Fruit fly (Drosophila melanogaster) whole organism, wandering third instar larva: ENCODE measurements around the gene Gr61a.

Experiments used
- Abd-B ChIP-seq: fragments of >200 bp; optimal IDR thresholded peaks from 2 replicates; lab custom pipeline; 2017; ENCODE audit warnings: missing biosample characterization, missing genetic modification characterization
- CG9705 ChIP-seq: fragments of 200-800 bp; sonication (Bioruptor generic); optimal IDR thresholded peaks from 2 replicates; lab custom pipeline; 2018; ENCODE audit warnings: missing biosample characterization, mild to moderate bottlenecking, missing genetic modification characterization
- CrebA ChIP-seq: fragments of 200-800 bp; sonication (Bioruptor generic); optimal IDR thresholded peaks from 2 replicates; lab custom pipeline; 2016; ENCODE audit warnings: missing biosample characterization, mild to moderate bottlenecking, missing genetic modification characterization, borderline replicate concordance
- Dfd ChIP-seq: fragments of >200 bp; optimal IDR thresholded peaks from 2 replicates; lab custom pipeline; 2017; ENCODE audit warnings: missing biosample characterization, missing genetic modification characterization
- Dif ChIP-seq: fragments of 200-275, 200-300 bp; sonication (Bioruptor generic); optimal IDR thresholded peaks from 2 replicates; lab custom pipeline; 2018; ENCODE audit warnings: missing biosample characterization, missing genetic modification characterization; ENCODE audit not compliant: partially characterized antibody
- GATAd ChIP-seq: sonication (Bioruptor generic); optimal IDR thresholded peaks from 2 replicates; lab custom pipeline; 2016; ENCODE audit warnings: missing biosample characterization, missing genetic modification characterization
- HLH106 ChIP-seq: fragments of 200-800 bp; optimal IDR thresholded peaks from 3 replicates; lab custom pipeline; 2019; ENCODE audit warnings: missing biosample characterization, mild to moderate bottlenecking, missing genetic modification characterization, moderate library complexity
- Hnf4 ChIP-seq: fragments of 200-800 bp; sonication (Bioruptor generic); optimal IDR thresholded peaks from 2 replicates; lab custom pipeline; 2016; ENCODE audit warnings: missing biosample characterization, mild to moderate bottlenecking, missing genetic modification characterization
- Hr78 ChIP-seq: fragments of >200 bp; optimal IDR thresholded peaks from 2 replicates; lab custom pipeline; 2017; ENCODE audit warnings: missing biosample characterization, missing genetic modification characterization
- Hr83 ChIP-seq: fragments of 200-300 bp; sonication (Bioruptor generic); optimal IDR thresholded peaks from 2 replicates; lab custom pipeline; 2016; ENCODE audit warnings: missing biosample characterization, mild to moderate bottlenecking, missing genetic modification characterization, moderate library complexity; ENCODE audit not compliant: poor library complexity, severe bottlenecking
- Jra ChIP-seq: sonication (Bioruptor generic); optimal IDR thresholded peaks from 2 replicates; lab custom pipeline; 2016; ENCODE audit warnings: missing biosample characterization, missing genetic modification characterization
- Mio ChIP-seq: sonication (Bioruptor generic); optimal IDR thresholded peaks from 2 replicates; lab custom pipeline; 2016; ENCODE audit warnings: missing biosample characterization, missing genetic modification characterization
- Myc ChIP-seq: fragments of >200 bp; optimal IDR thresholded peaks from 2 replicates; lab custom pipeline; 2017
- OdsH ChIP-seq: fragments of 200-800 bp; sonication (Bioruptor generic); optimal IDR thresholded peaks from 2 replicates; lab custom pipeline; 2016; ENCODE audit warnings: missing biosample characterization, mild to moderate bottlenecking, missing genetic modification characterization
- Rel ChIP-seq, 2 experiments: fragments of 200-800 bp; sonication (Bioruptor generic) in 1 of 2; optimal IDR thresholded peaks; 2 replicates in 1 of 2; 3 replicates in 1 of 2; lab custom pipeline; 2016 to 2019; ENCODE audit warnings: mild to moderate bottlenecking in 2 of 2, missing biosample characterization in 2 of 2, missing genetic modification characterization in 2 of 2, moderate library complexity in 1 of 2
- Sp1 ChIP-seq: fragments of 200-800 bp; sonication (Bioruptor generic); optimal IDR thresholded peaks from 3 replicates; lab custom pipeline; 2019; ENCODE audit warnings: missing biosample characterization, mild to moderate bottlenecking, missing genetic modification characterization, moderate library complexity
- Vsx2 ChIP-seq: fragments of 200-300, 225-300 bp; sonication (Bioruptor generic); optimal IDR thresholded peaks from 2 replicates; lab custom pipeline; 2018; ENCODE audit warnings: missing biosample characterization, missing genetic modification characterization; ENCODE audit not compliant: partially characterized antibody
- br ChIP-seq: fragments of 200-800 bp; sonication (Bioruptor generic); optimal IDR thresholded peaks from 2 replicates; lab custom pipeline; 2016; ENCODE audit warnings: missing biosample characterization, missing genetic modification characterization
- brk ChIP-seq: fragments of 200-800 bp; sonication (Bioruptor generic); optimal IDR thresholded peaks from 2 replicates; lab custom pipeline; 2016; ENCODE audit warnings: missing biosample characterization, mild to moderate bottlenecking, missing genetic modification characterization
- dl ChIP-seq, 2 experiments: fragments of 175-275, 200-275 bp in 1 of 2; fragments of 200-275 bp in 1 of 2; sonication (Bioruptor generic); optimal IDR thresholded peaks; lab custom pipeline; 2018; ENCODE audit warnings: mild to moderate bottlenecking in 2 of 2, missing biosample characterization in 2 of 2, missing genetic modification characterization in 2 of 2, moderate library complexity in 2 of 2; ENCODE audit not compliant: partially characterized antibody in 2 of 2, insufficient read depth in 1 of 2
- dmrt93B ChIP-seq: fragments of 200-800 bp; sonication (Bioruptor generic); optimal IDR thresholded peaks from 2 replicates; lab custom pipeline; 2018; ENCODE audit warnings: missing biosample characterization, mild to moderate bottlenecking, missing genetic modification characterization
- foxo ChIP-seq, 2 experiments: fragments of 200-800 bp; sonication (Bioruptor generic); optimal IDR thresholded peaks; 2 replicates in 1 of 2; 3 replicates in 1 of 2; lab custom pipeline; 2016 to 2017; ENCODE audit warnings: missing biosample characterization in 2 of 2, missing genetic modification characterization in 2 of 2
- fru ChIP-seq: fragments of 200-800 bp; sonication (Bioruptor generic); optimal IDR thresholded peaks from 3 replicates; lab custom pipeline; 2016; ENCODE audit warnings: missing biosample characterization, mild to moderate bottlenecking, missing genetic modification characterization
- jim ChIP-seq: fragments of 175-275, 200-325 bp; sonication (Bioruptor generic); optimal IDR thresholded peaks from 2 replicates; lab custom pipeline; 2016; ENCODE audit warnings: missing biosample characterization, mild to moderate bottlenecking, missing genetic modification characterization
- lola ChIP-seq: fragments of >200 bp; optimal IDR thresholded peaks from 2 replicates; lab custom pipeline; 2017; ENCODE audit warnings: missing biosample characterization, missing genetic modification characterization
- pan ChIP-seq: fragments of >200 bp; optimal IDR thresholded peaks from 2 replicates; lab custom pipeline; 2017
- rgr ChIP-seq: fragments of 200-800 bp; sonication (Bioruptor generic); optimal IDR thresholded peaks from 3 replicates; lab custom pipeline; 2016; ENCODE audit warnings: missing biosample characterization, mild to moderate bottlenecking, missing genetic modification characterization
- sage ChIP-seq: fragments of 200-800 bp; sonication (Bioruptor generic); optimal IDR thresholded peaks from 2 replicates; lab custom pipeline; 2016; ENCODE audit warnings: missing biosample characterization, mild to moderate bottlenecking, missing genetic modification characterization
- sv ChIP-seq: fragments of 200-800 bp; sonication (Bioruptor generic); optimal IDR thresholded peaks from 3 replicates; lab custom pipeline; 2016; ENCODE audit warnings: missing biosample characterization, missing genetic modification characterization
- tai ChIP-seq: sonication (Bioruptor generic); optimal IDR thresholded peaks from 2 replicates; lab custom pipeline; 2016; ENCODE audit warnings: missing biosample characterization, missing genetic modification characterization
- usp ChIP-seq: fragments of >200 bp; optimal IDR thresholded peaks from 2 replicates; lab custom pipeline; 2017; ENCODE audit warnings: missing biosample characterization, missing genetic modification characterization
- woc ChIP-seq: sonication (Bioruptor generic); optimal IDR thresholded peaks from 2 replicates; lab custom pipeline; 2016; ENCODE audit warnings: missing biosample characterization, mild to moderate bottlenecking, missing genetic modification characterization

Gr61a gene

DNA sequence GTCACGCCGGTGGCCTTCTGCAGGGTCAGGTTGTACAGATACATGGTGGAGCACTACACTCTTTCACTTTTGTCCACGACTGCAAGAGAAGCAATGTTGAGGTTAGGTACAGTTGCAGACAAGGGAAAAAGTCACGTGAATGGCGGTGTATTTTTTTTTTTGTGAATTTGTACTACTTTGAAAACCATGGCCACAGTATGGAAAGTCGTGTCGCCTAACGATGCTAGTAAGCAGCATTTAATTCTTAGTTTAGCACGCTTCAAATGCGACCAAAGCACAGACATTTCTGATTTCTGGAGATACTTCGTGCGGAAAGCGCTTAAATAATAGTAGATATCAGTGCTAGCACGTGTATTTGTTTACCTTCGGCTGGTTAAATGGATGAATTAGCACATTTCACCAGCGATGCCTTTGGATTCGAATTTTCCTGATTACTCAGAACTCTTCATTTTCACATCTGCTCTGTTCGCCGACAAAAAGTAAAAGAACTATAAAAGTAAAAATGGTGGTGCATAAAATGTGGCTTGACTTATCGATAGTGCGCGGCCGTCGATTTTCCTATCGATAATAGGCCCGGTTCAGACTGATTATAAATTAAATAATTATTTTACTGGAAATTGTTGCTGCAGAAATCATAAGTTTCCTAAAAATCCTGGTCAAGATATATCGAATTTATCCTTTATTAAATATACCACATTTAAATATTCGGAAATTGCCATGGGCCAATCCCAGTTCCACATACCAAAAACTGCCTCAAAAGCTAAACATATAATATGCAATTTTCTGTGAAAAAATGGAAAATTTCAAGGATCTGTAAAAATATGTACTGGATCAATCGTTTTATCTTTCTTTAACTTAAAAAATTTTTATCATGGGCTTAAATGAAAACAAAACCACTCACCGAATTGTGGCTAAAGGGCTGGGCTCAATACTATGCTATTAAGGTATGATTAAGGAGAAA lies 8.1 kb upstream of the Gr61a start, which contains the start of gene Sf3b3:
Gene Sf3b3 (minus strand): TSS at position 489 of the 961 bp plus-strand sequence.
- TF ChIP-seq Sp1 (GFP tag; lab: Kevin White, UChicago) (peak; percentile 29), OdsH (peak; percentile 5), Rel (GFP tag; optimal IDR thresholded peaks at IDR 0.05; lab: Kevin White, UChicago) (no peak), Rel (tag; optimal IDR thresholded peaks at IDR 0.05; lab: Kevin White, UChicago) (peak; percentile 28), foxo (GFP tag; optimal IDR thresholded peaks at IDR 0.05; lab: Kevin White, UChicago) (peak in 1 of 2 experiments; percentile 25), HLH106 (peak; percentile 46), Vsx2 (no peak), Myc (lab: Kevin White, UChicago) (peak; percentile 45), Hr83 (GFP tag; lab: Kevin White, UChicago) (no peak), CG9705 (GFP tag; lab: Kevin White, UChicago) (peak; percentile 13), woc (GFP tag; lab: Kevin White, UChicago) (peak; percentile 57), dl (GFP tag; optimal IDR thresholded peaks at IDR 0.05; lab: Kevin White, UChicago; ENCODE audit: insufficient read depth in 1 of 2, partially characterized antibody in 2 of 2) (no peak), Hnf4 (GFP tag; lab: Kevin White, UChicago) (peak; percentile 26)
- TF ChIP-seq, all 38 proteins: peak for 9

DNA sequence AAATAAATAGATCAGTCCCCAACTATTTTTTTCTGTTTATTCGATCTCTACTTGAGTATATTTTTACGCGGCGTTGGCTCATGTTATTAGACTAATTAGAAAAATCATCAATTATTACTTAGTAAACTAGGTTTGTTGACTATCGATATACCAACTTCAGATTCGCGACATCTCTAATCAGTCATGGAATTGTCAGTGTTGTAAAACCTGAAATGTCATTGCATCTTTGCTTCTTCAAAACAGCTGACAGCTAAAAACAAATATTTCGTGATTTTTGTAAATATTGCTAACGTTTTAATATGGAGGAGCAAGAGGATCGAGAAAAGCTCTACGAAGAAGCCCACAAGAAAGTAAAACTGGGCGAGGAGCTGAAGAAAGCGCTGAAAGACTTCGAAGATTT lies 7.4 kb upstream of the Gr61a start, which contains the start of gene CG42553:
Gene CG42553 (plus strand): TSS at position 216 of the 400 bp plus-strand sequence.
- TF ChIP-seq woc (GFP tag; lab: Kevin White, UChicago) (peak; percentile 78), lola (GFP tag; lab: Kevin White, UChicago) (no peak), Hnf4 (GFP tag; lab: Kevin White, UChicago) (peak; percentile 13), Hr78 (GFP tag; lab: Kevin White, UChicago) (no peak), Rel (GFP tag; optimal IDR thresholded peaks at IDR 0.05; lab: Kevin White, UChicago) (no peak), Rel (tag; optimal IDR thresholded peaks at IDR 0.05; lab: Kevin White, UChicago) (peak; percentile 7), Hr83 (GFP tag; lab: Kevin White, UChicago) (peak; percentile 20)

DNA sequence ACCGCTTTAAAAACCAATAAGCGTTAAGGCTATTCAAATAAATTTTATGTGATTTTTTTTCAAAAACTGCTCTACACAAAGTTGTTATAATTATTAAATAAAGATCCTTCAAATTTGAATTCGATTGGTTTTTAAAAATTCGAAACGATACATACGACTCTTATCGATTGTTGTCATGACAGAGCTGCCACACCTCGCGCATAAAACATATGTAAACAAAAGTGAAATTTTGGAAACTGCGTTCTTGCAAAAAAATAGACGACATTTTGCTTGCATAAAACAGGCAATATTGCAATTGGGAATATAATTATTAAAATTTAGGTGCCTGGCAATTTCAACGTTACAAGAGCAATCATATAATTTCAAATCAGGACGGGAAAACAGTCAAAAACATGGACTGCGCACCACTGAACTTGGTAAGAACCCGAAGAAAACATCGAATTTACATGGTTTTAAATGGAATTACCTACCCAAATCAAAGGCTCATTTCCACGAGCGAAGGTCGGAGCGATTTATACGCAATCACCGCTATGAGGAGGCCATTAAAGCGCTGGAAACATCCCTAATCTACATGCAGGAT lies 5.7 kb upstream of the Gr61a start, which contains the start of gene CG42554:
Gene CG42554 (plus strand): TSS at position 229 of the 580 bp plus-strand sequence.
- TF ChIP-seq Vsx2 (no peak), Hnf4 (GFP tag; lab: Kevin White, UChicago) (peak; percentile 5), sv (GFP tag; lab: Kevin White, UChicago) (no peak), Hr78 (GFP tag; lab: Kevin White, UChicago) (no peak), rgr (GFP tag; lab: Kevin White, UChicago) (peak; percentile 23), Hr83 (GFP tag; lab: Kevin White, UChicago) (no peak), brk (no peak), Dfd (GFP tag; lab: Kevin White, UChicago) (no peak), dl (GFP tag; optimal IDR thresholded peaks at IDR 0.05; lab: Kevin White, UChicago; ENCODE audit: insufficient read depth in 1 of 2, partially characterized antibody in 2 of 2) (no peak), fru (no peak), CrebA (GFP tag; lab: Kevin White, UChicago) (no peak), Myc (lab: Kevin White, UChicago) (no peak), sage (GFP tag; lab: Kevin White, UChicago) (no peak), Rel (GFP tag; optimal IDR thresholded peaks at IDR 0.05; lab: Kevin White, UChicago) (no peak), Rel (tag; optimal IDR thresholded peaks at IDR 0.05; lab: Kevin White, UChicago) (no peak)

DNA sequence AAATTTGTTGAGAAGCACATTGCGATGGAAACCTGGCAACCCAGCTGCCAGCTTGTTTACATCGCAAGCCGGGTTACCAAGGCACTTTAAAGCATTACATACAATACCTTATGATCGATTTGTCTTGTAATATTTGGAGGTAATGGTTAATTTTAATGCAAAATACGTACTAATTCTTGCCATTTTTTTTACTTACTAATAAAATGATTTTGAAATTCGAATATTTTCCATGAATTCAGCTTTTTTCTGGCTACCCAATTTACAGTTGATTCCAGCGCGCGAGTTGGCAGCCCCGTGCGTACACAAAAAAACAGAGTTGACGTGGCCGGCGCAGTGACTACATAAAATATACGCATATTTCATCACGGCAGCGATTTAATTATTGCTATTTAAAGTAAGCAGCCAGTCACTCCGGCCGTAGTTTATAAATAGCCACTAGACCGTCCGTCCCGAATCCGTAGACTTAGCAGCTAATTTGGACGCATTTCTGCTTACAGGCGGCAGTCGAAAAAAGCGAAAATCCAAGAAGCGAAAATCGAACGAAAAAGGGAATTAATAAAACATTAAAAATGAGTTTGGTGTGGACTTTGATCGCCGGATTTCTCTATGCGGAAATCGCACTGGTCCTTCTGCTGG lies 3.6 kb upstream of the Gr61a start, which contains the start of the genes CG13901 and CG13887:
Gene CG13901 (minus strand): TSS at position 270 of the 636 bp plus-strand sequence.
Gene CG13887 (plus strand): TSS at position 310 of the 636 bp plus-strand sequence.
- TF ChIP-seq CG9705 (GFP tag; lab: Kevin White, UChicago), result peak; percentile 90
- no peak for TF ChIP-seq Dif
- peak; percentile 92 for TF ChIP-seq Jra (GFP tag; lab: Kevin White, UChicago)
- peak; percentile 79 for TF ChIP-seq dmrt93B (GFP tag; lab: Kevin White, UChicago)
- TF ChIP-seq OdsH, result peak; percentile 90
- peak; percentile 61 for TF ChIP-seq Mio (GFP tag; lab: Kevin White, UChicago)
- peak; percentile 7 to 95 for TF ChIP-seq foxo (GFP tag; optimal IDR thresholded peaks at IDR 0.05; lab: Kevin White, UChicago)
- TF ChIP-seq rgr (GFP tag; lab: Kevin White, UChicago), result peak; percentile 94
- TF ChIP-seq pan (lab: Kevin White, UChicago), result no peak
- no peak for TF ChIP-seq tai (GFP tag; lab: Kevin White, UChicago)
- peak; percentile 92 for TF ChIP-seq br (GFP tag; lab: Kevin White, UChicago)
- no peak for TF ChIP-seq CrebA (GFP tag; lab: Kevin White, UChicago)
- TF ChIP-seq usp (GFP tag; lab: Kevin White, UChicago), result no peak
- peak; percentile 93 for TF ChIP-seq woc (GFP tag; lab: Kevin White, UChicago)
- no peak for TF ChIP-seq Hr78 (GFP tag; lab: Kevin White, UChicago)
- TF ChIP-seq HLH106, result peak; percentile 93
- TF ChIP-seq GATAd (GFP tag; lab: Kevin White, UChicago), result no peak
- no peak for TF ChIP-seq dl (GFP tag; optimal IDR thresholded peaks at IDR 0.05; lab: Kevin White, UChicago; ENCODE audit: insufficient read depth in 1 of 2, partially characterized antibody in 2 of 2)
- TF ChIP-seq Hr83 (GFP tag; lab: Kevin White, UChicago), result peak; percentile 85
- no peak for TF ChIP-seq brk
- TF ChIP-seq lola (GFP tag; lab: Kevin White, UChicago), result no peak
- no peak for TF ChIP-seq sage (GFP tag; lab: Kevin White, UChicago)
- TF ChIP-seq jim (GFP tag; lab: Kevin White, UChicago), result peak; percentile 47
- no peak for TF ChIP-seq Abd-B (GFP tag; lab: Kevin White, UChicago)
- no peak for TF ChIP-seq Rel (GFP tag; optimal IDR thresholded peaks at IDR 0.05; lab: Kevin White, UChicago)
- TF ChIP-seq Rel (tag; optimal IDR thresholded peaks at IDR 0.05; lab: Kevin White, UChicago), result peak; percentile 75
- TF ChIP-seq Vsx2, result no peak
- peak; percentile 93 for TF ChIP-seq Hnf4 (GFP tag; lab: Kevin White, UChicago)
- TF ChIP-seq Sp1 (GFP tag; lab: Kevin White, UChicago), result peak; percentile 90
